Worm (Caenorhabditis elegans) whole organism, midembryonic: ENCODE data around the gene tag-124.

Source experiments
- cog-1 ChIP-seq: sonication (generic microtip); optimal IDR thresholded peaks from 2 replicates; lab custom pipeline; 2016; ENCODE audit warnings: missing genetic modification characterization, missing compliant biosample characterization
- klf-2 ChIP-seq: fragments of 200-800 bp; sonication (Bioruptor generic); conservative IDR thresholded peaks from 2 replicates; pipeline ENCODE4 v1.3.6; 2022; ENCODE audit warnings: missing genetic modification reagents, missing genetic modification characterization, missing compliant biosample characterization
- med-1 ChIP-seq: sonication (generic microtip); optimal IDR thresholded peaks from 2 replicates; lab custom pipeline; 2017; ENCODE audit warnings: missing genetic modification characterization, mild to moderate bottlenecking, missing compliant biosample characterization, antibody characterized with exemption, missing genetic modification reagents; ENCODE audit not compliant: insufficient read depth
- ref-1 ChIP-seq: fragments of 200-800 bp; sonication (Bioruptor generic); conservative IDR thresholded peaks from 2 replicates; pipeline ENCODE4 v1.3.6; 2022; ENCODE audit warnings: missing genetic modification reagents, missing genetic modification characterization, missing compliant biosample characterization
- ztf-29 ChIP-seq: fragments of 200-800 bp; sonication (Bioruptor generic); IDR thresholded peaks from 2 replicates; pipeline ENCODE4 v1.3.6; 2022; ENCODE audit warnings: missing genetic modification reagents, missing genetic modification characterization, missing compliant biosample characterization

- TF ChIP-seq ref-1 (GFP tag; lab: Robert Waterston, UW) (no peak), med-1 (no peak), klf-2 (GFP tag; lab: Robert Waterston, UW) (no peak), cog-1 (peak; percentile 69), ztf-29 (GFP tag; lab: Robert Waterston, UW) (no peak)
These were observed 12.3 kb downstream of the tag-124 start for ce11 chrII:9603419-9603818.
